Worm (Caenorhabditis elegans): ENCODE data around the gene B0228.9.

DNA sequence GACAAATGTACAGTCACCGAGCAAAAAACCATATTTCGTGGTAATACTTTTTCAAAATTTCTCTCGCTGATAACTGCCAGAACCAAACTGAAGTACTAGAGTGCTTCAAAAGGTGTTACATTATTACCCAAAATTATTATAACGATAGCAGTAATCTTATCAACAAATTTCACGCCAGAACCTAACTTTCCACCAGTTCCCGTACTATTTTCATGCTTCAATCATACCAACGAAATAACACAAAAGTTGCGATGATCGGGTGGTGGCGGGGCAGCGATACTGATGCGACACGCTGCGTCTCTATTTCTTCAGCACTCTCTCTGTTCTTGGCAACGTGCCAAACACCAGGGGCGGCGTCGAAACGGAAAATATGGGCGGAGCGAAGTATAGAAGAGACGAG is 45.5 kb upstream of the B0228.9 start:
- TF ChIP-seq nhr-77 (tag; optimal IDR thresholded peaks at IDR 0.05) (no peak), sea-2 (GFP tag; optimal IDR thresholded peaks at IDR 0.05) (no peak)

Data from whole organism, L3 larva.